Fruit fly (Drosophila melanogaster) whole organism, embryonic: ENCODE results near the gene CG9254.
A peak's percentile ranks its signal among the peaks of the same experiment; 100 is the strongest.

Experiments used
- Asciz ChIP-seq: fragments of 200-800 bp; sonication (Bioruptor generic); optimal IDR thresholded peaks from 2 replicates; lab custom pipeline; 2017; ENCODE audit warnings: missing biosample characterization, mild to moderate bottlenecking, missing genetic modification characterization, missing genetic modification reagents
- CG10543 ChIP-seq: fragments of 200-800 bp; sonication (Bioruptor generic); optimal IDR thresholded peaks from 3 replicates; lab custom pipeline; 2017; ENCODE audit warnings: missing biosample characterization, mild to moderate bottlenecking, missing genetic modification characterization, moderate library complexity
- CG12299 ChIP-seq: fragments of 200-800 bp; sonication (Bioruptor generic); optimal IDR thresholded peaks from 2 replicates; lab custom pipeline; 2018; ENCODE audit warnings: missing biosample characterization, mild to moderate bottlenecking, missing genetic modification characterization
- CG13123 ChIP-seq: fragments of 200-800 bp; sonication (Bioruptor generic); optimal IDR thresholded peaks from 2 replicates; lab custom pipeline; 2016; ENCODE audit warnings: missing biosample characterization, missing genetic modification characterization
- CG14014 ChIP-seq: fragments of 200-800 bp; sonication (Bioruptor generic); IDR thresholded peaks from 2 replicates; pipeline ENCODE4 v1.3.6; 2022; ENCODE audit warnings: missing biosample characterization, missing genetic modification characterization
- CG15269 ChIP-seq: fragments of 200-800 bp; sonication (Bioruptor generic); optimal IDR thresholded peaks from 2 replicates; lab custom pipeline; 2018; ENCODE audit warnings: missing biosample characterization, mild to moderate bottlenecking, missing genetic modification characterization, moderate library complexity
- CG15601 ChIP-seq: fragments of 200-800 bp; sonication (Bioruptor generic); optimal IDR thresholded peaks from 3 replicates; lab custom pipeline; 2019; ENCODE audit warnings: missing biosample characterization, mild to moderate bottlenecking, missing genetic modification characterization, moderate library complexity
- CG1647 ChIP-seq: fragments of 200-800 bp; sonication (Bioruptor generic); optimal IDR thresholded peaks from 3 replicates; lab custom pipeline; 2016; ENCODE audit warnings: missing biosample characterization, missing genetic modification characterization
- CG18619 ChIP-seq: fragments of 200-800 bp; sonication (Bioruptor generic); optimal IDR thresholded peaks from 3 replicates; lab custom pipeline; 2017; ENCODE audit warnings: missing biosample characterization, mild to moderate bottlenecking, missing genetic modification characterization
- CG2889 ChIP-seq: fragments of 200-800 bp; sonication (Bioruptor generic); IDR thresholded peaks from 3 replicates; pipeline ENCODE4 v1.3.6; 2022; ENCODE audit warnings: missing biosample characterization, missing genetic modification characterization
- CG32532 ChIP-seq: fragments of 200-800 bp; sonication (Bioruptor generic); IDR thresholded peaks from 2 replicates; pipeline ENCODE4 v1.3.6; 2022; ENCODE audit warnings: missing biosample characterization, missing genetic modification characterization
- CG3281 ChIP-seq: fragments of 200-800 bp; sonication (Bioruptor generic); optimal IDR thresholded peaks from 3 replicates; lab custom pipeline; 2017; ENCODE audit warnings: missing biosample characterization, mild to moderate bottlenecking, missing genetic modification characterization
- CG34376 ChIP-seq: fragments of 200-800 bp; sonication (Bioruptor generic); optimal IDR thresholded peaks from 2 replicates; lab custom pipeline; 2018; ENCODE audit warnings: missing biosample characterization, mild to moderate bottlenecking, missing genetic modification characterization
- CG3847 ChIP-seq: fragments of 200-800 bp; sonication (Bioruptor generic); IDR thresholded peaks from 2 replicates; pipeline ENCODE4 v1.3.6; 2022; ENCODE audit warnings: missing biosample characterization, missing genetic modification characterization
- CG3995 ChIP-seq: fragments of 200-800 bp; sonication (Bioruptor generic); optimal IDR thresholded peaks from 3 replicates; lab custom pipeline; 2016; ENCODE audit warnings: missing biosample characterization, missing genetic modification characterization
- CG6689 ChIP-seq: fragments of 200-800 bp; sonication (Bioruptor generic); IDR thresholded peaks from 2 replicates; pipeline ENCODE4 v1.3.6; 2022; ENCODE audit warnings: missing biosample characterization, missing genetic modification characterization
- CG7963 ChIP-seq: fragments of 200-800 bp; sonication (Bioruptor generic); IDR thresholded peaks from 3 replicates; pipeline ENCODE4 v1.3.6; 2022; ENCODE audit warnings: missing biosample characterization, missing genetic modification characterization; ENCODE audit not compliant: partially characterized antibody
- CG8388 ChIP-seq: fragments of 200-800 bp; sonication (Bioruptor generic); optimal IDR thresholded peaks from 2 replicates; lab custom pipeline; 2019; ENCODE audit warnings: missing biosample characterization, mild to moderate bottlenecking, missing genetic modification characterization, moderate library complexity
- CG9609 ChIP-seq: fragments of 200-800 bp; sonication (Bioruptor generic); optimal IDR thresholded peaks from 3 replicates; lab custom pipeline; 2016; ENCODE audit warnings: missing biosample characterization, missing genetic modification characterization
- CG9797 ChIP-seq: fragments of 200-800 bp; sonication (Bioruptor generic); optimal IDR thresholded peaks from 3 replicates; lab custom pipeline; 2018; ENCODE audit warnings: missing biosample characterization, mild to moderate bottlenecking, missing genetic modification characterization
- Dbx ChIP-seq: fragments of 200-800 bp; sonication (Bioruptor generic); IDR thresholded peaks from 3 replicates; pipeline ENCODE4 v1.3.6; 2022; ENCODE audit warnings: missing biosample characterization, missing genetic modification characterization
- Dip2 ChIP-seq: fragments of 200-800 bp; sonication (Bioruptor generic); IDR thresholded peaks from 2 replicates; pipeline ENCODE4 v1.3.6; 2022; ENCODE audit warnings: missing biosample characterization, missing genetic modification characterization
- Gsc ChIP-seq: fragments of 200-800 bp; sonication (Bioruptor generic); IDR thresholded peaks from 2 replicates; pipeline ENCODE4 v1.3.6; 2022; ENCODE audit warnings: missing biosample characterization, missing genetic modification characterization
- HmgD ChIP-seq: fragments of 200-800 bp; sonication (Bioruptor generic); optimal IDR thresholded peaks from 3 replicates; lab custom pipeline; 2016; ENCODE audit warnings: missing biosample characterization, missing genetic modification characterization
- Hmx ChIP-seq: fragments of 200-800 bp; sonication (Bioruptor generic); optimal IDR thresholded peaks from 2 replicates; lab custom pipeline; 2016; ENCODE audit warnings: missing biosample characterization, missing genetic modification characterization
- Hr3 ChIP-seq: fragments of 200-800 bp; sonication (Bioruptor generic); optimal IDR thresholded peaks from 3 replicates; lab custom pipeline; 2016; ENCODE audit warnings: missing biosample characterization, missing genetic modification characterization
- Hsf ChIP-seq: fragments of 200-800 bp; sonication (Bioruptor generic); optimal IDR thresholded peaks from 3 replicates; lab custom pipeline; 2016; ENCODE audit warnings: missing biosample characterization, missing genetic modification characterization
- Lhr ChIP-seq: fragments of 200-800 bp; sonication (Bioruptor generic); optimal IDR thresholded peaks from 3 replicates; lab custom pipeline; 2017; ENCODE audit warnings: mild to moderate bottlenecking, missing biosample characterization, missing genetic modification reagents, missing genetic modification characterization
- Lpt ChIP-seq: fragments of >200 bp; optimal IDR thresholded peaks from 2 replicates; lab custom pipeline; 2018; ENCODE audit warnings: missing biosample characterization, missing genetic modification characterization
- NFAT ChIP-seq: fragments of 200-800 bp; sonication (Bioruptor generic); IDR thresholded peaks from 2 replicates; pipeline ENCODE4 v1.3.6; 2022; ENCODE audit warnings: missing biosample characterization, missing genetic modification characterization
- Six4 ChIP-seq: fragments of 200-800 bp; sonication (Bioruptor generic); optimal IDR thresholded peaks from 2 replicates; lab custom pipeline; 2016; ENCODE audit warnings: missing biosample characterization, missing genetic modification characterization
- Stat92E ChIP-seq, 3 experiments: fragments of >200 bp in 2 of 3; fragments of 200-800 bp in 1 of 3; sonication (Bioruptor generic) in 1 of 3; optimal IDR thresholded peaks; 2 replicates each; lab custom pipeline; 2017 to 2019; ENCODE audit warnings: missing biosample characterization in 3 of 3, missing genetic modification characterization in 3 of 3, mild to moderate bottlenecking in 1 of 3, moderate library complexity in 1 of 3
- ac ChIP-seq: fragments of 200-800 bp; sonication (Bioruptor generic); optimal IDR thresholded peaks from 3 replicates; lab custom pipeline; 2017; ENCODE audit warnings: missing biosample characterization, mild to moderate bottlenecking, missing genetic modification characterization
- cg ChIP-seq: fragments of 200-800 bp; sonication (Bioruptor generic); optimal IDR thresholded peaks from 3 replicates; lab custom pipeline; 2019; ENCODE audit warnings: missing biosample characterization, mild to moderate bottlenecking, missing genetic modification characterization, moderate library complexity
- chn ChIP-seq: fragments of 200-800 bp; sonication (Bioruptor generic); optimal IDR thresholded peaks from 2 replicates; lab custom pipeline; 2016; ENCODE audit warnings: missing biosample characterization, missing genetic modification characterization
- cwo ChIP-seq: fragments of 200-800 bp; sonication (Bioruptor generic); optimal IDR thresholded peaks from 3 replicates; lab custom pipeline; 2017; ENCODE audit warnings: missing biosample characterization, missing genetic modification characterization, mild to moderate bottlenecking, moderate library complexity, missing genetic modification reagents
- dmrt11E ChIP-seq: fragments of 200-800 bp; sonication (Bioruptor generic); optimal IDR thresholded peaks from 3 replicates; lab custom pipeline; 2018; ENCODE audit warnings: missing biosample characterization, mild to moderate bottlenecking, missing genetic modification characterization, moderate library complexity
- emc ChIP-seq: fragments of 200-800 bp; sonication (Bioruptor generic); optimal IDR thresholded peaks from 2 replicates; lab custom pipeline; 2016; ENCODE audit warnings: missing biosample characterization, missing genetic modification characterization
- esg ChIP-seq: fragments of 200-800 bp; sonication (Bioruptor generic); conservative IDR thresholded peaks from 2 replicates; pipeline ENCODE4 v1.3.6; 2022; ENCODE audit warnings: missing biosample characterization, missing genetic modification characterization
- fru ChIP-seq: fragments of >200 bp; optimal IDR thresholded peaks from 2 replicates; lab custom pipeline; 2017
- jumu ChIP-seq: fragments of 200-800 bp; sonication (Bioruptor generic); optimal IDR thresholded peaks from 3 replicates; lab custom pipeline; 2016; ENCODE audit warnings: missing biosample characterization, missing genetic modification characterization
- kay ChIP-seq: fragments of 200-800 bp; sonication (Bioruptor generic); optimal IDR thresholded peaks from 2 replicates; lab custom pipeline; 2016; ENCODE audit warnings: missing biosample characterization, missing genetic modification characterization
- lab ChIP-seq: fragments of 200-800 bp; sonication (Bioruptor generic); optimal IDR thresholded peaks from 3 replicates; lab custom pipeline; 2017; ENCODE audit warnings: missing biosample characterization, missing genetic modification characterization, mild to moderate bottlenecking, moderate library complexity, missing genetic modification reagents
- lilli ChIP-seq: fragments of 200-800 bp; sonication (Bioruptor generic); optimal IDR thresholded peaks from 3 replicates; lab custom pipeline; 2016; ENCODE audit warnings: missing biosample characterization, missing genetic modification characterization
- mam ChIP-seq: fragments of 200-800 bp; sonication (Bioruptor generic); optimal IDR thresholded peaks from 3 replicates; lab custom pipeline; 2016; ENCODE audit warnings: missing biosample characterization, missing genetic modification characterization
- pnt ChIP-seq: fragments of 200-800 bp; sonication (Bioruptor generic); optimal IDR thresholded peaks from 3 replicates; lab custom pipeline; 2016; ENCODE audit warnings: missing biosample characterization, missing genetic modification characterization
- sd ChIP-seq: fragments of 200-800 bp; sonication (Bioruptor generic); optimal IDR thresholded peaks from 3 replicates; lab custom pipeline; 2018; ENCODE audit warnings: missing biosample characterization, mild to moderate bottlenecking, missing genetic modification characterization, moderate library complexity
- sug ChIP-seq: fragments of 200-800 bp; optimal IDR thresholded peaks from 2 replicates; lab custom pipeline; 2019; ENCODE audit warnings: missing biosample characterization, mild to moderate bottlenecking, missing genetic modification characterization, moderate library complexity
- unpg ChIP-seq: fragments of 200-800 bp; sonication (Bioruptor generic); optimal IDR thresholded peaks from 3 replicates; lab custom pipeline; 2018; ENCODE audit warnings: missing biosample characterization, mild to moderate bottlenecking, missing genetic modification characterization, moderate library complexity
- vfl ChIP-seq: fragments of 200-800 bp; sonication (Bioruptor generic); optimal IDR thresholded peaks from 2 replicates; lab custom pipeline; 2016; ENCODE audit warnings: missing biosample characterization, missing genetic modification characterization
- zen2 ChIP-seq: fragments of 200-800 bp; sonication (Bioruptor generic); IDR thresholded peaks from 3 replicates; pipeline ENCODE4 v1.3.6; 2022; ENCODE audit warnings: missing biosample characterization, missing genetic modification characterization; ENCODE audit not compliant: partially characterized antibody

CG9254 gene

dm6 chr2L:13571791-13572451, 25.1 kb downstream of the CG9254 start (continued):
- TF ChIP-seq CG6689 (peak; percentile 50), lab (GFP tag; lab: Kevin White, UChicago) (peak; percentile 4), dmrt11E (tag; lab: Kevin White, UChicago) (no peak), HmgD (no peak), CG32532 (GFP tag; lab: Robert Waterston, UW) (no peak), CG18619 (GFP tag; lab: Kevin White, UChicago) (peak; percentile 12), vfl (GFP tag; lab: Kevin White, UChicago) (no peak), CG9797 (GFP tag; lab: Kevin White, UChicago) (no peak), emc (GFP tag; lab: Kevin White, UChicago) (no peak), NFAT (GFP tag; lab: Robert Waterston, UW) (no peak), CG15601 (peak; percentile 5), CG2889 (no peak), CG7963 (GFP tag; lab: Robert Waterston, UW) (no peak), Asciz (GFP tag; lab: Kevin White, UChicago) (no peak), fru (lab: Kevin White, UChicago) (no peak), CG3995 (no peak), CG12299 (no peak), ac (GFP tag; lab: Kevin White, UChicago) (no peak), zen2 (GFP tag; lab: Robert Waterston, UW) (no peak), jumu (no peak), Dbx (GFP tag; lab: Robert Waterston, UW) (no peak), pnt (GFP tag; lab: Kevin White, UChicago) (no peak), Stat92E (GFP tag; optimal IDR thresholded peaks at IDR 0.05; lab: Kevin White, UChicago) (no peak), CG14014 (GFP tag; lab: Robert Waterston, UW) (no peak), sd (no peak), Dip2 (GFP tag; lab: Robert Waterston, UW) (no peak), Six4 (GFP tag; lab: Kevin White, UChicago) (no peak), chn (no peak), Hr3 (GFP tag; lab: Kevin White, UChicago) (no peak), Hmx (GFP tag; lab: Kevin White, UChicago) (no peak), CG15269 (tag; lab: Kevin White, UChicago) (peak; percentile 38), esg (GFP tag; lab: Robert Waterston, UW) (no peak), sug (no peak), CG10543 (GFP tag; lab: Kevin White, UChicago) (no peak), mam (GFP tag; lab: Kevin White, UChicago) (no peak), kay (GFP tag; lab: Kevin White, UChicago) (peak; percentile 7), CG3281 (GFP tag; lab: Kevin White, UChicago) (peak; percentile 1), CG3847 (GFP tag; lab: Robert Waterston, UW) (no peak), Hsf (no peak), CG13123 (no peak), CG8388 (GFP tag; lab: Kevin White, UChicago) (peak; percentile 29), cwo (no peak), CG1647 (GFP tag; lab: Kevin White, UChicago) (no peak), unpg (GFP tag; lab: Kevin White, UChicago) (peak; percentile 3), CG34376 (GFP tag; lab: Kevin White, UChicago) (no peak), Gsc (no peak), CG9609 (GFP tag; lab: Kevin White, UChicago) (no peak), cg (GFP tag; lab: Kevin White, UChicago) (no peak), lilli (GFP tag; lab: Kevin White, UChicago) (no peak), Lpt (GFP tag; lab: Kevin White, UChicago) (no peak), Lhr (GFP tag; lab: Kevin White, UChicago) (no peak)
